In the genomic region with DNA sequence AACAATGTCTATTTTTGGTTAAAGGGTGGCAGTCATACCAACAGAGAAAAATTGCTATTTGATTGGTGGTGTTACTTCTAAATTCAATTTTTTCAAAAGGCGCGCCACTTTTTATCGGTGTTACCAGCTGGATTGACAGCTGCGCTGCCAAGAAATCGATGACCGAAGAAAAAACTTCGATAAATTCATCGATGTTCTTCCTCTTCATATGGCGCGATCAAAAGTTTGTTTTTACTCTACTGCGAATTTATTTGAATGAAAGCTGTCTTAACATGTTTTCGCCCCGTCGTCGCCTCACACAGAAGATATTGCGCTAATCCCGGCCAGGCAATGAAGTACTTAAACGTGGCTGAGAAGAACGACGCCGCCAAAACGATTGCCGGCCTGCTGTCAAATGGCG, we compare ENCODE assay signal across 1 fruit fly cellular context.
TF ChIP-seq lines count a peak whose summit lies in the region.

Gene Top3alpha, plus strand, starts transcription at position 186 of the 400 bp plus-strand sequence.

TF ChIP-seq in whole organism, embryonic, 481 proteins besides CTCF, POLR2A, EP300 and RAD21 (continued from another document):
- no peak for TF ChIP-seq wdn (GFP tag; IDR thresholded peaks at IDR 0.05; lab: Robert Waterston, UW)
- TF ChIP-seq CG17186 (GFP tag; optimal IDR thresholded peaks at IDR 0.05; lab: Kevin White, UChicago), result peak; percentile 72
- peak; percentile 48 for TF ChIP-seq Sin3A (optimal IDR thresholded peaks at IDR 0.05; lab: Kevin White, UChicago)
- peak; percentile 21 for TF ChIP-seq CG10267 (tag; optimal IDR thresholded peaks at IDR 0.05; lab: Kevin White, UChicago)
- peak; percentile 95 for TF ChIP-seq Dref (GFP tag; IDR thresholded peaks at IDR 0.05; lab: Robert Waterston, UW)
- peak; percentile 24 for TF ChIP-seq phol (tag; optimal IDR thresholded peaks at IDR 0.05; lab: Kevin White, UChicago)
- peak; percentile 36 for TF ChIP-seq Ets97D (GFP tag; optimal IDR thresholded peaks at IDR 0.05; lab: Kevin White, UChicago)
- peak; percentile 25 for TF ChIP-seq Myb (GFP tag; optimal IDR thresholded peaks at IDR 0.05; lab: Kevin White, UChicago)
- peak; percentile 75 for TF ChIP-seq Opbp (GFP tag; IDR thresholded peaks at IDR 0.05; lab: Robert Waterston, UW; ENCODE audit: partially characterized antibody)
- peak; percentile 64 for TF ChIP-seq CG16813 (GFP tag; IDR thresholded peaks at IDR 0.05; lab: Robert Waterston, UW; ENCODE audit: partially characterized antibody)
- TF ChIP-seq CG17328 (GFP tag; IDR thresholded peaks at IDR 0.05; lab: Robert Waterston, UW), result no peak
- peak; percentile 7 for TF ChIP-seq MESR4 (GFP tag; optimal IDR thresholded peaks at IDR 0.05; lab: Kevin White, UChicago)
- peak; percentile 99 for TF ChIP-seq E2f2 (GFP tag; IDR thresholded peaks at IDR 0.05; lab: Robert Waterston, UW)
- TF ChIP-seq Scr (GFP tag; IDR thresholded peaks at IDR 0.05; lab: Robert Waterston, UW; ENCODE audit: partially characterized antibody), result peak; percentile 59
- peak; percentile 58 for TF ChIP-seq CG15514 (GFP tag; optimal IDR thresholded peaks at IDR 0.05; lab: Kevin White, UChicago)
- peak; percentile 74 for TF ChIP-seq Bgb (GFP tag; IDR thresholded peaks at IDR 0.05; lab: Robert Waterston, UW; ENCODE audit: partially characterized antibody)
- TF ChIP-seq ham (GFP tag; IDR thresholded peaks at IDR 0.05; lab: Robert Waterston, UW), result no peak
- peak; percentile 58 for TF ChIP-seq Doc3 (GFP tag; IDR thresholded peaks at IDR 0.05; lab: Robert Waterston, UW; ENCODE audit: partially characterized antibody)
- peak; percentile 57 for TF ChIP-seq hbn (GFP tag; IDR thresholded peaks at IDR 0.05; lab: Robert Waterston, UW; ENCODE audit: partially characterized antibody)
- TF ChIP-seq amos (GFP tag; IDR thresholded peaks at IDR 0.05; lab: Robert Waterston, UW; ENCODE audit: partially characterized antibody), result peak; percentile 67; the same call in 1 of the 2 replicates
- no peak for TF ChIP-seq trh (GFP tag; optimal IDR thresholded peaks at IDR 0.05; lab: Kevin White, UChicago)
- peak; percentile 74 for TF ChIP-seq trem (tag; optimal IDR thresholded peaks at IDR 0.05; lab: Kevin White, UChicago)
- no peak for TF ChIP-seq gcm2 (GFP tag; optimal IDR thresholded peaks at IDR 0.05; lab: Kevin White, UChicago)
- peak; percentile 44; the same call in 2 of the 3 replicates for TF ChIP-seq knrl (GFP tag; IDR thresholded peaks at IDR 0.05; lab: Robert Waterston, UW; ENCODE audit: partially characterized antibody)
- TF ChIP-seq CG13624 (GFP tag; optimal IDR thresholded peaks at IDR 0.05; lab: Kevin White, UChicago), result peak; percentile 30
- TF ChIP-seq tna (GFP tag; IDR thresholded peaks at IDR 0.05; lab: Robert Waterston, UW; ENCODE audit: partially characterized antibody), result peak; percentile 73
- TF ChIP-seq CG14710 (tag; optimal IDR thresholded peaks at IDR 0.05; lab: Kevin White, UChicago), result peak; percentile 52
- TF ChIP-seq shn (GFP tag; optimal IDR thresholded peaks at IDR 0.05; lab: Kevin White, UChicago), result no peak
- no peak for TF ChIP-seq Stat92E (GFP tag; optimal IDR thresholded peaks at IDR 0.05; lab: Kevin White, UChicago)
- peak; percentile 65 for TF ChIP-seq BEAF-32 (GFP tag; optimal IDR thresholded peaks at IDR 0.05; lab: Kevin White, UChicago)
- TF ChIP-seq nerfin-2 (GFP tag; IDR thresholded peaks at IDR 0.05; lab: Robert Waterston, UW; ENCODE audit: partially characterized antibody), result peak; percentile 56
- TF ChIP-seq CoRest (tag; optimal IDR thresholded peaks at IDR 0.05; lab: Kevin White, UChicago), result no peak
- no peak for TF ChIP-seq CHES-1-like (GFP tag; optimal IDR thresholded peaks at IDR 0.05; lab: Kevin White, UChicago)
- peak; percentile 79 for TF ChIP-seq CG9797 (GFP tag; optimal IDR thresholded peaks at IDR 0.05; lab: Kevin White, UChicago)
- TF ChIP-seq salm (tag; optimal IDR thresholded peaks at IDR 0.05; lab: Kevin White, UChicago), result no peak
- peak; percentile 90 for TF ChIP-seq CG2116 (GFP tag; optimal IDR thresholded peaks at IDR 0.05; lab: Kevin White, UChicago)
- TF ChIP-seq Adf1 (GFP tag; IDR thresholded peaks at IDR 0.05; lab: Robert Waterston, UW), result peak; percentile 32; the same call in 1 of the 2 replicates
- TF ChIP-seq vnd (GFP tag; IDR thresholded peaks at IDR 0.05; lab: Robert Waterston, UW; ENCODE audit: partially characterized antibody), result peak; percentile 48
- peak; percentile 83 for TF ChIP-seq pzg (GFP tag; optimal IDR thresholded peaks at IDR 0.05; lab: Kevin White, UChicago)
